Worm (Caenorhabditis elegans) whole organism, young adult: ENCODE measurements around the gene sra-6.

Source experiments
- C06A6.2 ChIP-seq: fragments of 200-800 bp; sonication (Bioruptor generic); conservative IDR thresholded peaks from 2 replicates; pipeline ENCODE4 v1.3.6; 2022; ENCODE audit warnings: missing genetic modification characterization, missing compliant biosample characterization
- F23B12.7 ChIP-seq: sonication (generic microtip); optimal IDR thresholded peaks from 2 replicates; lab custom pipeline; 2017; ENCODE audit warnings: missing genetic modification characterization, mild to moderate bottlenecking, missing compliant biosample characterization, antibody characterized with exemption, moderate library complexity; ENCODE audit not compliant: insufficient read depth
- F57C9.4 ChIP-seq: sonication (generic microtip); optimal IDR thresholded peaks from 2 replicates; lab custom pipeline; 2017; ENCODE audit warnings: mild to moderate bottlenecking, missing genetic modification characterization, missing compliant biosample characterization
- K12H6.12 ChIP-seq: fragments of 200-800 bp; sonication (Bioruptor generic); optimal IDR thresholded peaks from 2 replicates; lab custom pipeline; 2018; ENCODE audit warnings: mild to moderate bottlenecking, missing genetic modification characterization, missing compliant biosample characterization
- T26A5.8 ChIP-seq: sonication (generic microtip); optimal IDR thresholded peaks from 2 replicates; lab custom pipeline; 2016; ENCODE audit warnings: missing genetic modification characterization, missing compliant biosample characterization
- akir-1 ChIP-seq: fragments of 200-800 bp; sonication (Bioruptor generic); optimal IDR thresholded peaks from 2 replicates; lab custom pipeline; 2018; ENCODE audit warnings: mild to moderate bottlenecking, missing genetic modification characterization, moderate library complexity, missing compliant biosample characterization
- aptf-2 ChIP-seq: fragments of 200-800 bp; sonication (Bioruptor generic); conservative IDR thresholded peaks from 2 replicates; pipeline ENCODE4 v1.3.6; 2022; ENCODE audit warnings: missing genetic modification reagents, missing genetic modification characterization, missing compliant biosample characterization
- atf-7 ChIP-seq: sonication (generic microtip); optimal IDR thresholded peaks from 2 replicates; lab custom pipeline; 2017; ENCODE audit warnings: mild to moderate bottlenecking, missing genetic modification characterization, missing compliant biosample characterization
- attf-5 ChIP-seq: fragments of 200-800 bp; sonication (Bioruptor generic); optimal IDR thresholded peaks from 2 replicates; lab custom pipeline; 2018; ENCODE audit warnings: mild to moderate bottlenecking, missing genetic modification characterization, missing compliant biosample characterization
- attf-6 ChIP-seq: fragments of 200-800 bp; sonication (Bioruptor generic); IDR thresholded peaks from 2 replicates; pipeline ENCODE4 v1.3.6; 2022; ENCODE audit warnings: missing genetic modification reagents, missing genetic modification characterization, missing compliant biosample characterization
- cebp-1 ChIP-seq, 2 experiments: fragments of 200-800 bp in 1 of 2; sonication (Bioruptor generic) in 1 of 2; sonication (generic microtip) in 1 of 2; IDR thresholded peaks in 1 of 2; optimal IDR thresholded peaks in 1 of 2; 2 replicates each; pipeline versions ENCODE4 v1.3.6 to Lab custom; 2017 to 2022; ENCODE audit warnings: missing compliant biosample characterization in 2 of 2, missing genetic modification characterization in 2 of 2, mild to moderate bottlenecking in 1 of 2, missing genetic modification reagents in 1 of 2, moderate library complexity in 1 of 2
- dox-1 ChIP-seq: fragments of 200-800 bp; sonication (Bioruptor generic); IDR thresholded peaks from 2 replicates; pipeline ENCODE4 v1.3.6; 2022; ENCODE audit warnings: missing genetic modification reagents, missing genetic modification characterization, missing compliant biosample characterization
- egl-44 ChIP-seq: fragments of 200-800 bp; sonication (Bioruptor generic); IDR thresholded peaks from 2 replicates; pipeline ENCODE4 v1.3.6; 2022; ENCODE audit warnings: missing genetic modification reagents, missing genetic modification characterization, missing compliant biosample characterization
- ets-4 ChIP-seq: fragments of 200-800 bp; sonication (Bioruptor generic); optimal IDR thresholded peaks from 2 replicates; lab custom pipeline; 2018; ENCODE audit warnings: mild to moderate bottlenecking, missing genetic modification characterization, missing compliant biosample characterization
- gei-17 ChIP-seq: fragments of 200-800 bp; sonication (Bioruptor generic); optimal IDR thresholded peaks from 2 replicates; lab custom pipeline; 2018; ENCODE audit warnings: mild to moderate bottlenecking, missing genetic modification characterization, missing compliant biosample characterization
- hmg-1.2 ChIP-seq: fragments of 200-800 bp; sonication (Bioruptor generic); IDR thresholded peaks from 2 replicates; pipeline ENCODE4 v1.3.6; 2022; ENCODE audit warnings: missing genetic modification reagents, missing genetic modification characterization, missing compliant biosample characterization
- hmg-20 ChIP-seq: fragments of 200-800 bp; sonication (Bioruptor generic); IDR thresholded peaks from 2 replicates; pipeline ENCODE4 v1.3.6; 2022; ENCODE audit warnings: missing genetic modification reagents, missing genetic modification characterization, missing compliant biosample characterization
- hrde-1 ChIP-seq: sonication (generic microtip); optimal IDR thresholded peaks from 2 replicates; lab custom pipeline; 2016; ENCODE audit warnings: missing genetic modification characterization, mild to moderate bottlenecking, missing compliant biosample characterization, moderate library complexity, missing genotype, missing genetic modification reagents, borderline replicate concordance
- hsf-1 ChIP-seq: fragments of 200-800 bp; sonication (Bioruptor generic); IDR thresholded peaks from 2 replicates; pipeline ENCODE4 v1.3.6; 2022; ENCODE audit warnings: missing genetic modification reagents, missing genetic modification characterization, missing compliant biosample characterization
- lag-1 ChIP-seq: fragments of 200-800 bp; sonication (Bioruptor generic); IDR thresholded peaks from 2 replicates; pipeline ENCODE4 v1.3.6; 2022; ENCODE audit warnings: missing genetic modification reagents, missing genetic modification characterization, missing compliant biosample characterization
- let-607 ChIP-seq, 2 experiments: fragments of 200-800 bp in 1 of 2; sonication (Bioruptor generic) in 1 of 2; sonication (generic microtip) in 1 of 2; optimal IDR thresholded peaks; 2 replicates each; lab custom pipeline; 2016 to 2018; ENCODE audit warnings: mild to moderate bottlenecking in 2 of 2, missing compliant biosample characterization in 2 of 2, missing genetic modification characterization in 2 of 2, moderate library complexity in 2 of 2, missing genotype in 1 of 2
- lsl-1 ChIP-seq: fragments of 200-800 bp; sonication (Bioruptor generic); optimal IDR thresholded peaks from 2 replicates; lab custom pipeline; 2018; ENCODE audit warnings: mild to moderate bottlenecking, missing genetic modification characterization, moderate library complexity, missing compliant biosample characterization
- madf-10 ChIP-seq: sonication (generic microtip); optimal IDR thresholded peaks from 2 replicates; lab custom pipeline; 2016; ENCODE audit warnings: mild to moderate bottlenecking, missing genetic modification characterization, missing compliant biosample characterization
- madf-3 ChIP-seq: fragments of 200-800 bp; sonication (Bioruptor generic); IDR thresholded peaks from 2 replicates; pipeline ENCODE4 v1.3.6; 2022; ENCODE audit warnings: missing genetic modification reagents, missing genetic modification characterization, missing compliant biosample characterization
- nfyb-1 ChIP-seq: fragments of 200-800 bp; sonication (Bioruptor generic); IDR thresholded peaks from 2 replicates; pipeline ENCODE4 v1.3.6; 2022; ENCODE audit warnings: missing genetic modification reagents, missing genetic modification characterization, missing compliant biosample characterization
- nhr-120 ChIP-seq: fragments of 200-800 bp; sonication (Bioruptor generic); IDR thresholded peaks from 2 replicates; pipeline ENCODE4 v1.3.6; 2022; ENCODE audit warnings: missing genetic modification characterization, missing compliant biosample characterization
- nhr-80 ChIP-seq: sonication (generic microtip); optimal IDR thresholded peaks from 2 replicates; lab custom pipeline; 2016; ENCODE audit warnings: missing genetic modification characterization, missing compliant biosample characterization
- pha-4 ChIP-seq: fragments of 150-350 bp; sonication (generic microtip); optimal IDR thresholded peaks from 2 replicates; lab custom pipeline; 2014; ENCODE audit warnings: missing biosample characterization, missing genetic modification reagents, missing genetic modification characterization
- tbp1 ChIP-seq: fragments of 200-800 bp; sonication (Bioruptor generic); optimal IDR thresholded peaks from 2 replicates; lab custom pipeline; 2018; ENCODE audit warnings: mild to moderate bottlenecking, missing genetic modification characterization, missing compliant biosample characterization
- tbx-9 ChIP-seq: sonication (generic microtip); optimal IDR thresholded peaks from 2 replicates; lab custom pipeline; 2016; ENCODE audit warnings: borderline replicate concordance, missing genetic modification characterization, inconsistent platforms, missing compliant biosample characterization
- tlf-1 ChIP-seq: fragments of 200-800 bp; sonication (Bioruptor generic); optimal IDR thresholded peaks from 2 replicates; lab custom pipeline; 2018; ENCODE audit warnings: mild to moderate bottlenecking, missing genetic modification characterization, missing compliant biosample characterization
- unc-62 ChIP-seq: fragments of 150-350 bp; optimal IDR thresholded peaks from 2 replicates; lab custom pipeline; 2014; ENCODE audit warnings: missing biosample characterization, missing genetic modification reagents, missing genetic modification characterization
- ztf-22 ChIP-seq: fragments of 200-800 bp; sonication (Bioruptor generic); optimal IDR thresholded peaks from 2 replicates; lab custom pipeline; 2018; ENCODE audit warnings: mild to moderate bottlenecking, missing genetic modification characterization, moderate library complexity, missing compliant biosample characterization
- ztf-6 ChIP-seq: fragments of 200-800 bp; sonication (Bioruptor generic); IDR thresholded peaks from 2 replicates; pipeline ENCODE4 v1.3.6; 2022; ENCODE audit warnings: missing genetic modification reagents, missing genetic modification characterization, missing compliant biosample characterization

The sra-6 gene

ce11 chrII:9516836-9517235 is 33.8 kb downstream of the sra-6 start, which contains the start of gene gcy-1:
Gene gcy-1 (minus strand): TSS chrII:9516936.
- TF ChIP-seq lag-1 (GFP tag; lab: Robert Waterston, UW) (no peak), ets-4 (GFP tag; lab: Kevin White, UChicago) (no peak), madf-3 (GFP tag; lab: Robert Waterston, UW) (no peak)

ce11 chrII:9507181-9507580 is 43.4 kb downstream of the sra-6 start, which contains the start of gene gcy-3:
Gene gcy-3 (minus strand): TSS chrII:9507281.
- no peak for TF ChIP-seq nhr-120 (GFP tag; lab: Robert Waterston, UW)
- no peak for TF ChIP-seq tbx-9 (tag; lab: Kevin White, UChicago)
- no peak for TF ChIP-seq hmg-20
- no peak for TF ChIP-seq hmg-1.2 (GFP tag; lab: Robert Waterston, UW)
- no peak for TF ChIP-seq madf-10 (tag; lab: Kevin White, UChicago)
- no peak for TF ChIP-seq hrde-1 (tag; lab: Kevin White, UChicago)
- no peak for TF ChIP-seq attf-6 (GFP tag; lab: Robert Waterston, UW)
- no peak for TF ChIP-seq K12H6.12 (tag; lab: Kevin White, UChicago)
- no peak for TF ChIP-seq F57C9.4
- TF ChIP-seq hsf-1 (GFP tag; lab: Robert Waterston, UW), result no peak
- TF ChIP-seq lsl-1 (GFP tag; lab: Kevin White, UChicago), result no peak
- TF ChIP-seq pha-4, result no peak
- no peak for TF ChIP-seq gei-17 (GFP tag; lab: Kevin White, UChicago)
- TF ChIP-seq akir-1, result no peak

ce11 chrII:9501955-9502354 is 48.7 kb downstream of the sra-6 start:
- 0 out of 2 replicates have a peak, but pooled peaks have one; percentile 18 for TF ChIP-seq hsf-1 (GFP tag; lab: Robert Waterston, UW)
- TF ChIP-seq unc-62 (GFP tag; lab: Kevin White, UChicago), result peak; percentile 46
- peak; percentile 18 for TF ChIP-seq atf-7 (tag; lab: Kevin White, UChicago)
- 0 out of 2 replicates have a peak, but pooled peaks have one; percentile 20 for TF ChIP-seq dox-1 (GFP tag; lab: Robert Waterston, UW)
- peak; percentile 57; the same call in 1 of the 2 replicates for TF ChIP-seq egl-44 (GFP tag; lab: Robert Waterston, UW)
- TF ChIP-seq cebp-1 (GFP tag; IDR thresholded peaks at IDR 0.05; lab: Robert Waterston, UW), result no peak; the same call in 1 of the 2 replicates
- TF ChIP-seq cebp-1 (tag; optimal IDR thresholded peaks at IDR 0.05; lab: Kevin White, UChicago), result no peak
- peak; percentile 27 for TF ChIP-seq tbp1 (GFP tag; lab: Kevin White, UChicago)
- no peak for TF ChIP-seq aptf-2
- peak in 1 of 2 experiments; percentile 32 for TF ChIP-seq let-607 (tag; optimal IDR thresholded peaks at IDR 0.05; lab: Kevin White, UChicago)
- peak; percentile 69 for TF ChIP-seq ztf-22 (GFP tag; lab: Kevin White, UChicago)
- TF ChIP-seq F23B12.7 (tag; lab: Kevin White, UChicago), result no peak
- TF ChIP-seq tlf-1 (GFP tag; lab: Kevin White, UChicago), result peak; percentile 71
- TF ChIP-seq nhr-80, result peak; percentile 90
- no peak for TF ChIP-seq ztf-6 (GFP tag; lab: Robert Waterston, UW)
- TF ChIP-seq T26A5.8, result no peak
- 0 out of 2 replicates have a peak, but pooled peaks have one; percentile 7 for TF ChIP-seq nfyb-1
- TF ChIP-seq C06A6.2 (GFP tag; lab: Robert Waterston, UW), result 0 out of 2 replicates have a peak, but pooled peaks have one; percentile 49
- peak; percentile 40 for TF ChIP-seq attf-5 (GFP tag; lab: Kevin White, UChicago)
